Worm (Caenorhabditis elegans) whole organism, early embryonic: ENCODE measurements around the gene F13B12.6.

Experiments used
- B0310.2 ChIP-seq: sonication (generic microtip); optimal IDR thresholded peaks from 2 replicates; lab custom pipeline; 2016; ENCODE audit warnings: mild to moderate bottlenecking, missing genetic modification characterization, missing compliant biosample characterization
- ama-1 ChIP-seq: fragments of 150-350 bp; optimal IDR thresholded peaks from 2 replicates; lab custom pipeline; 2014
- ceh-13 ChIP-seq: fragments of 200-800 bp; sonication (Bioruptor generic); optimal IDR thresholded peaks from 2 replicates; lab custom pipeline; 2018; ENCODE audit warnings: mild to moderate bottlenecking, missing genetic modification characterization, missing compliant biosample characterization
- ceh-36 ChIP-seq: sonication (generic microtip); optimal IDR thresholded peaks from 2 replicates; lab custom pipeline; 2016; ENCODE audit warnings: missing genetic modification characterization, inconsistent platforms, missing compliant biosample characterization
- flt-1 ChIP-seq: fragments of 200-800 bp; sonication (Bioruptor generic); IDR thresholded peaks from 2 replicates; pipeline ENCODE4 v1.3.6; 2022; ENCODE audit warnings: missing genetic modification characterization, missing compliant biosample characterization
- hmbx-1 ChIP-seq: sonication (generic microtip); optimal IDR thresholded peaks from 2 replicates; lab custom pipeline; 2016; ENCODE audit warnings: mild to moderate bottlenecking, missing genetic modification characterization, missing compliant biosample characterization
- hmg-4 ChIP-seq: fragments of 200-800 bp; sonication (Bioruptor generic); optimal IDR thresholded peaks from 2 replicates; lab custom pipeline; 2018; ENCODE audit warnings: mild to moderate bottlenecking, missing genetic modification characterization, missing compliant biosample characterization
- sea-1 ChIP-seq: fragments of 200-800 bp; sonication (Bioruptor generic); conservative IDR thresholded peaks from 2 replicates; pipeline ENCODE4 v1.3.6; 2022; ENCODE audit warnings: missing genetic modification characterization, missing compliant biosample characterization
- tbx-11 ChIP-seq: fragments of 200-800 bp; sonication (Bioruptor generic); IDR thresholded peaks from 2 replicates; pipeline ENCODE4 v1.3.6; 2022; ENCODE audit warnings: missing genetic modification characterization, missing compliant biosample characterization
- tbx-37 ChIP-seq: fragments of 200-800 bp; sonication (Bioruptor generic); conservative IDR thresholded peaks from 2 replicates; pipeline ENCODE4 v1.3.6; 2022; ENCODE audit warnings: missing genetic modification reagents, missing genetic modification characterization, missing compliant biosample characterization
- tra-4 ChIP-seq: sonication (generic microtip); optimal IDR thresholded peaks from 2 replicates; lab custom pipeline; 2017; ENCODE audit warnings: missing genetic modification characterization, missing compliant biosample characterization

DNA sequence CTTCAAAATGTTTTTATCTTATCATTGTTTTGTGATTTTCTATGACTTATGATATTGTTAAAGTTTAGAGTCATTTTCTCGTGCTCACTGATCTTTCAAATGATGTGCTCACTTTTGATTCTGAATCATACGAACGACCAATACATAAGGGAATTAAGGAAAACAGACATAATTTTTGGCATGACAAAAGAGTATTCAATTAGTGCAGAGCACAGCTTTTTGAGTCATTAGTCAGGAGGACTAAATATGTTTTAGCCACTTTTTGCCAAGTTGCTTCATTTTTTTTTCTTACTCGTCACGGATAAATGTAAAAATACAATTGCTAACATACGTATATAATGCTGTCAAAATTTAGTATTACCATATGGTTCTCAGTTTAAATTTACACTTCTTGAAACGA lies 11.4 kb upstream of the F13B12.6 start, which contains the start of gene F13B12.2:
- TF ChIP-seq ceh-13 (GFP tag; lab: Kevin White, UChicago) (no peak), hmg-4 (GFP tag; lab: Kevin White, UChicago) (no peak), ama-1 (lab: Kevin White, UChicago) (no peak), ceh-36 (tag; lab: Kevin White, UChicago) (no peak), sea-1 (GFP tag; lab: Robert Waterston, UW) (no peak), flt-1 (GFP tag; lab: Robert Waterston, UW) (no peak), tra-4 (tag; lab: Kevin White, UChicago) (no peak), tbx-37 (GFP tag; lab: Robert Waterston, UW) (no peak), hmbx-1 (tag; lab: Kevin White, UChicago) (no peak), tbx-11 (no peak), B0310.2 (tag; lab: Kevin White, UChicago) (no peak)
